Worm (Caenorhabditis elegans): ENCODE data around the gene clec-231.

DNA sequence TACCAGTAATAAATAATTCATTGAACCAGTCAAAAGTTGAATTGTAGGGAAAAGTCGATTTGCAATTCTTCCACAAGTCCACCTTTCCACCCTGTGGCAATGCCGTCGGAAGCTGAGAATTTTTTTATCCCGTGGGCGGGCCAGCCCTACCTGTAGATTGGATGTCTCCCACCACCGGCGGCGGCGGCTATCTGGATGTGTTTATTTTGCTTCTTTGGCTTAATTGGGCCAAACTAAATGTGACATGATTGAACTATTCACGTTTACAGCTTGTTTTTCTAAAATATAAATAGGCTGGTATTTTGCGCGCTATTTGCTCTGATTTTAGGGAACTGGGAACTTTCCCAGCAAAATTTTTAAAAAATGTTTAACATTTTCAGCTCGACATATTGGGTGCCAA lies 6.0 kb downstream of the clec-231 start, which contains the start of gene wrt-8:
- no peak for TF ChIP-seq ama-1 (optimal IDR thresholded peaks at IDR 0.05)
- no peak for TF ChIP-seq mab-5 (tag; optimal IDR thresholded peaks at IDR 0.05)
- TF ChIP-seq sma-9 (GFP tag; optimal IDR thresholded peaks at IDR 0.05) = no peak
- no peak for TF ChIP-seq sma-9 (tag; optimal IDR thresholded peaks at IDR 0.05)
- TF ChIP-seq unc-62 (GFP tag; optimal IDR thresholded peaks at IDR 0.05) = no peak
